Worm (Caenorhabditis elegans): ENCODE data around the gene bli-5.

bli-5 gene

DNA sequence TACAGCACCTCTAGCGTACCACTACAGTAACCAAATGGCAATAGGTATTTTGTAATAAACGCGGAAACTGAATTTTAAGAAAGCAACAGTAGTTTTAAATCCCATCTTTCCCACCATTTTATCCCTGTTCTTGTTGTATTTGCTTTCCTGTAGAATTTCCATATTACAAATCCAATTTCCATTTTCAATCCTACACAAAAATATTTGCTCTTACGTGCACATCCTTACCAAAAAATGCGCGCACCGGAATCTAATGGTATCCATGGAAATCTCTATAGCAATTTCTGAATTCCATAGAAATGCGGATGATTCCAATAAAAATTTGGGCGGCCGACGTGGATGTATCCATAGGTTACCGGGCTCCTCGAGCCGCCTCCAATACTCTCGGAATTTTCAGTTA, 594 bp upstream of the bli-5 start, which contains the start of gene trf-1:
trf-1 (plus strand) TSS at position 301 of the 400 bp plus-strand sequence.
- TF ChIP-seq sox-4 (tag; optimal IDR thresholded peaks at IDR 0.05) = no peak
- TF ChIP-seq ztf-16 (tag; optimal IDR thresholded peaks at IDR 0.05) = no peak
- TF ChIP-seq ama-1 (optimal IDR thresholded peaks at IDR 0.05) = no peak
- TF ChIP-seq ceh-31 (tag; optimal IDR thresholded peaks at IDR 0.05) = no peak
- TF ChIP-seq elt-2 (tag; optimal IDR thresholded peaks at IDR 0.05) = no peak
- TF ChIP-seq che-1 (tag; optimal IDR thresholded peaks at IDR 0.05) = no peak
- TF ChIP-seq fkh-10 (GFP tag; optimal IDR thresholded peaks at IDR 0.05) = no peak
- no peak for TF ChIP-seq hlh-6 (tag; optimal IDR thresholded peaks at IDR 0.05)
- no peak for TF ChIP-seq K09A11.1 (tag; optimal IDR thresholded peaks at IDR 0.05; ENCODE audit: insufficient read depth)
- TF ChIP-seq lin-11 (tag; optimal IDR thresholded peaks at IDR 0.05) = no peak
- no peak for TF ChIP-seq F13H6.1 (tag; optimal IDR thresholded peaks at IDR 0.05)
- TF ChIP-seq K02D7.2 (tag; optimal IDR thresholded peaks at IDR 0.05) = no peak
- TF ChIP-seq madf-2 (tag; optimal IDR thresholded peaks at IDR 0.05) = no peak
- no peak for TF ChIP-seq dmd-4 (tag; optimal IDR thresholded peaks at IDR 0.05; ENCODE audit: borderline replicate concordance)
- TF ChIP-seq ahr-1 (tag; optimal IDR thresholded peaks at IDR 0.05) = no peak

DNA sequence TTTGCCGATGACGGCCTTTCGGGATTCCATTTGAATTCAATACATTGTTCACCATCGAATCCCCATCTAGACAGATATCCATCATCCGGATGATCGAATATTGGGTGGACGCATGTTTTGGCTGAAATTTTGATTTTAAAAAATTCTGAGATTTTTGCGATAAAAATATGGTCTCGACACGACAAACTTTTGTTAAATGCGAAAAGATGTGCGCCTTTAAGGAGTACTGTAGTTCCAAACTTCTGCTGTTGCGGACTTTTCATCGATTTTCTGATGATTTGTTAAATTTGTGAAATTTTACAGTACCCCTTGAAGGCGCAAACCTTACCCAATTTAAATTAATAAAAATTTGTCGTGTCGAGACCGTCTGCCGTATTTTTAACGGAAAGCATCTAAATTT, 1.8 kb downstream of the bli-5 start:
- TF ChIP-seq ceh-34 (tag; optimal IDR thresholded peaks at IDR 0.05) (no peak), lin-11 (tag; optimal IDR thresholded peaks at IDR 0.05) (no peak), ceh-9 (tag; optimal IDR thresholded peaks at IDR 0.05) (no peak), lim-6 (tag; optimal IDR thresholded peaks at IDR 0.05) (no peak), tbx-7 (tag; optimal IDR thresholded peaks at IDR 0.05) (no peak), ceh-19 (GFP tag; optimal IDR thresholded peaks at IDR 0.05) (no peak), hlh-30 (tag; optimal IDR thresholded peaks at IDR 0.05; ENCODE audit: insufficient read depth) (no peak), tbx-2 (tag; optimal IDR thresholded peaks at IDR 0.05) (no peak), nhr-11 (tag; optimal IDR thresholded peaks at IDR 0.05) (no peak), fkh-6 (tag; optimal IDR thresholded peaks at IDR 0.05) (no peak), nfya-1 (tag; optimal IDR thresholded peaks at IDR 0.05) (no peak), hlh-8 (tag; optimal IDR thresholded peaks at IDR 0.05) (no peak), madf-2 (tag; optimal IDR thresholded peaks at IDR 0.05) (no peak), C38D4.7 (GFP tag; optimal IDR thresholded peaks at IDR 0.05) (no peak), ceh-6 (GFP tag; optimal IDR thresholded peaks at IDR 0.05) (no peak), pax-1 (tag; optimal IDR thresholded peaks at IDR 0.05) (no peak), syd-9 (tag; optimal IDR thresholded peaks at IDR 0.05) (no peak), T23F11.4 (GFP tag; optimal IDR thresholded peaks at IDR 0.05) (no peak), ceh-14 (tag; optimal IDR thresholded peaks at IDR 0.05) (no peak)

DNA sequence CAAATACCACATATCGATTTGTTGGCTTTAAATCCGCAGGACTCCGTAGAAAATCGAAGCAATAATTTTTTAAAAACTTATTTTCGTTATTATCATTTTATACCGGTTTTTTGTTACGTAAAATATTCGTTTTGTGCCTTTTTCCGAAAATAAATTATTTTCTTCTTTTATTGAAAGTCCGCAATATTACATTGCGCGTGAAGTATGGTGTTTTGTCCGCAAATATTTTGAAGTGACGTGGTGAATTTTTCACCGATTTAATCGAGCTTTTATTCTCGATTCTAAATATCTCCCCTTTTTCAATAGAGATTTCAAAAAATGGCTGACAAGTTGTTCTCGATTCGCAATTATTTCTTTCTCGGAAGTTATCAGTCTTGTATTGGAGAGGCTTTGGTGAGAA, 3.5 kb downstream of the bli-5 start, which contains the start of gene cope-1:
cope-1 (plus strand) TSS at position 229 of the 400 bp plus-strand sequence.
- TF ChIP-seq ceh-9 (tag; optimal IDR thresholded peaks at IDR 0.05) = no peak
- no peak for TF ChIP-seq hlh-8 (tag; optimal IDR thresholded peaks at IDR 0.05)
- TF ChIP-seq eyg-1 (tag; optimal IDR thresholded peaks at IDR 0.05) = no peak
- TF ChIP-seq sox-2 (GFP tag; IDR thresholded peaks at IDR 0.05) = no peak
- no peak for TF ChIP-seq sox-4 (tag; optimal IDR thresholded peaks at IDR 0.05)
- TF ChIP-seq hlh-6 (tag; optimal IDR thresholded peaks at IDR 0.05) = no peak
- TF ChIP-seq ceh-45 (GFP tag; IDR thresholded peaks at IDR 0.05) = no peak
- no peak for TF ChIP-seq mec-3 (tag; optimal IDR thresholded peaks at IDR 0.05; ENCODE audit: borderline replicate concordance)
- no peak for TF ChIP-seq dmd-4 (tag; optimal IDR thresholded peaks at IDR 0.05; ENCODE audit: borderline replicate concordance)

ce11 chrIII:13423414-13423813, 6.2 kb downstream of the bli-5 start, which contains the start of gene exo-1:
Gene exo-1, plus strand, starts transcription at chrIII:13423514.
- TF ChIP-seq fax-1 (tag; optimal IDR thresholded peaks at IDR 0.05) (peak; percentile 28), ceh-31 (tag; optimal IDR thresholded peaks at IDR 0.05) (peak; percentile 63), C08G9.2 (tag; optimal IDR thresholded peaks at IDR 0.05) (peak; percentile 26), elt-2 (tag; optimal IDR thresholded peaks at IDR 0.05) (peak; percentile 17), tbx-2 (tag; optimal IDR thresholded peaks at IDR 0.05) (peak; percentile 31), gmeb-2 (tag; optimal IDR thresholded peaks at IDR 0.05) (no peak), sdc-2 (tag; optimal IDR thresholded peaks at IDR 0.05) (no peak), ets-4 (tag; optimal IDR thresholded peaks at IDR 0.05) (peak; percentile 56), rnt-1 (tag; optimal IDR thresholded peaks at IDR 0.05) (peak; percentile 6)
